Worm (Caenorhabditis elegans): ENCODE results near the gene C47A4.3.

Gene C47A4.3

DNA sequence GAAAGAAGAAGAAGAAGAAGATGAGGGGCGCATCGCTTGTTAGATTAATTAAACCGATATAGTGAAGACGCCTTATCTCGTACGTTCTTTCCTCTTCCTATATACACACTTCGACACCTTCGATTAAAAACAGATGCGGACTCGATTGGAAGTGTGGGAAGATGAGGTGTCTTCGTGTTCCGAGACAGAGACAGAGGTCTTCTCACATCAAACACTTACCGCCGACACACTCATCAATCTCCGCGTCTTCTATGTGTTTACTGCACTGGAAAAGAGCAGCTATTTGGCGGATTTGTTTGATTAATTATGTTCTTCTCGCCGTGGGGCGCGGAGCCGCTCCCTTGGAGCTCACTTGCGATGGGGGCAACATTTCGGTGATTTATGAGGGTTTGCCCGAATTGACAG, 42.8 kb downstream of the C47A4.3 start:
- no peak for TF ChIP-seq F26F4.8 (GFP tag; conservative IDR thresholded peaks at IDR 0.05)
- TF ChIP-seq mep-1 (tag; optimal IDR thresholded peaks at IDR 0.05), result peak; percentile 20
- no peak for TF ChIP-seq nhr-25 (tag; optimal IDR thresholded peaks at IDR 0.05; ENCODE audit: borderline replicate concordance, insufficient read depth)
- TF ChIP-seq rbr-2 (tag; optimal IDR thresholded peaks at IDR 0.05), result peak; percentile 2
- no peak for TF ChIP-seq ztf-11 (tag; optimal IDR thresholded peaks at IDR 0.05)
- no peak for TF ChIP-seq nhr-76 (tag; optimal IDR thresholded peaks at IDR 0.05)
- no peak for TF ChIP-seq spr-3 (GFP tag; optimal IDR thresholded peaks at IDR 0.05)
- TF ChIP-seq zfp-2 (tag; optimal IDR thresholded peaks at IDR 0.05), result no peak
- TF ChIP-seq fos-1 (tag; optimal IDR thresholded peaks at IDR 0.05), result no peak
- TF ChIP-seq hlh-11 (tag; optimal IDR thresholded peaks at IDR 0.05), result peak; percentile 18
- peak in 1 of 2 experiments; percentile 21 for TF ChIP-seq lsy-2 (tag; optimal IDR thresholded peaks at IDR 0.05)
- peak; percentile 72 for TF ChIP-seq lin-39 (tag; optimal IDR thresholded peaks at IDR 0.05)
- peak; percentile 56 for TF ChIP-seq nhr-11 (tag; optimal IDR thresholded peaks at IDR 0.05)
- TF ChIP-seq nhr-28 (tag; optimal IDR thresholded peaks at IDR 0.05), result no peak
- no peak for TF ChIP-seq nhr-6 (tag; optimal IDR thresholded peaks at IDR 0.05)
- peak; percentile 94 for TF ChIP-seq ceh-20 (GFP tag; IDR thresholded peaks at IDR 0.05)
- TF ChIP-seq tra-1 (GFP tag; IDR thresholded peaks at IDR 0.05), result peak; percentile 48; the same call in 1 of the 2 replicates
- TF ChIP-seq dmd-8 (GFP tag; IDR thresholded peaks at IDR 0.05), result no peak
- TF ChIP-seq unc-62 (GFP tag; optimal IDR thresholded peaks at IDR 0.05 in 1 of 2), result peak in 1 of 2 experiments; percentile 97
- TF ChIP-seq unc-62 (tag; optimal IDR thresholded peaks at IDR 0.05), result peak; percentile 1
- 0 out of 2 replicates have a peak, but pooled peaks have one; percentile 13 for TF ChIP-seq vab-7 (GFP tag; IDR thresholded peaks at IDR 0.05)
- TF ChIP-seq lin-15B (tag; optimal IDR thresholded peaks at IDR 0.05), result no peak
- no peak for TF ChIP-seq lin-1 (GFP tag; IDR thresholded peaks at IDR 0.05)
- TF ChIP-seq hmg-1.1 (GFP tag; IDR thresholded peaks at IDR 0.05), result no peak
- TF ChIP-seq daf-16 (GFP tag; optimal IDR thresholded peaks at IDR 0.05), result peak in 1 of 2 experiments; percentile 44
- no peak for TF ChIP-seq daf-16 (tag; optimal IDR thresholded peaks at IDR 0.05)

- TF ChIP-seq ceh-82 (tag; optimal IDR thresholded peaks at IDR 0.05) (no peak), attf-4 (tag; optimal IDR thresholded peaks at IDR 0.05) (no peak), nhr-42 (GFP tag; IDR thresholded peaks at IDR 0.05) (no peak), spr-1 (tag; optimal IDR thresholded peaks at IDR 0.05) (no peak), dpl-1 (GFP tag; optimal IDR thresholded peaks at IDR 0.05) (no peak), nhr-10 (tag; optimal IDR thresholded peaks at IDR 0.05) (no peak), nhr-6 (tag; optimal IDR thresholded peaks at IDR 0.05) (no peak), vab-7 (GFP tag; IDR thresholded peaks at IDR 0.05) (no peak), egl-43 (GFP tag; IDR thresholded peaks at IDR 0.05) (no peak), nhr-48 (tag; optimal IDR thresholded peaks at IDR 0.05) (no peak), unc-62 (GFP tag; optimal IDR thresholded peaks at IDR 0.05 in 1 of 2) (no peak), unc-62 (tag; optimal IDR thresholded peaks at IDR 0.05) (no peak), mdl-1 (tag; optimal IDR thresholded peaks at IDR 0.05) (no peak), egl-27 (tag; optimal IDR thresholded peaks at IDR 0.05) (no peak), lim-7 (GFP tag; IDR thresholded peaks at IDR 0.05) (no peak), ama-1 (optimal IDR thresholded peaks at IDR 0.05) (no peak), saeg-2 (GFP tag; IDR thresholded peaks at IDR 0.05) (no peak), hlh-30 (tag; optimal IDR thresholded peaks at IDR 0.05; ENCODE audit: insufficient read depth) (no peak), Y105C5A.15 (GFP tag; IDR thresholded peaks at IDR 0.05) (no peak), lin-1 (GFP tag; IDR thresholded peaks at IDR 0.05) (no peak)
Observed at ce11 chrIV:13698603-13699002, 43.5 kb downstream of the C47A4.3 start, which contains the start of gene T23G4.127. T23G4.127 (minus strand) TSS chrIV:13698703.

ce11 chrIV:13696900-13697299, 45.2 kb downstream of the C47A4.3 start:
- TF ChIP-seq F26F4.8 (GFP tag; conservative IDR thresholded peaks at IDR 0.05), result no peak
- TF ChIP-seq unc-62 (GFP tag; optimal IDR thresholded peaks at IDR 0.05 in 1 of 2), result peak in 1 of 2 experiments; percentile 61
- TF ChIP-seq unc-62 (tag; optimal IDR thresholded peaks at IDR 0.05), result no peak
- peak; percentile 72 for TF ChIP-seq aha-1 (tag)

Data from whole organism, L4 larva.